Fruit fly (Drosophila melanogaster) whole organism, embryonic: ENCODE results near the gene CG45218.
A peak's percentile ranks its signal among the peaks of the same experiment; 100 is the strongest.

ENCODE experiments used
- Atf-2 ChIP-seq: fragments of 200-800 bp; sonication (Bioruptor generic); optimal IDR thresholded peaks from 2 replicates; lab custom pipeline; 2016; ENCODE audit warnings: missing biosample characterization, missing genetic modification characterization
- B-H2 ChIP-seq: fragments of 200-800 bp; sonication (Bioruptor generic); optimal IDR thresholded peaks from 2 replicates; lab custom pipeline; 2018; ENCODE audit warnings: missing biosample characterization, mild to moderate bottlenecking, missing genetic modification characterization
- CG10431 ChIP-seq: fragments of 200-800 bp; sonication (Bioruptor generic); optimal IDR thresholded peaks from 3 replicates; lab custom pipeline; 2018; ENCODE audit warnings: missing biosample characterization, mild to moderate bottlenecking, missing genetic modification characterization
- CG12744 ChIP-seq: fragments of 200-800 bp; sonication (Bioruptor generic); optimal IDR thresholded peaks from 2 replicates; lab custom pipeline; 2016; ENCODE audit warnings: missing biosample characterization, missing genetic modification characterization
- CG13775 ChIP-seq: fragments of 200-800 bp; sonication (Bioruptor generic); optimal IDR thresholded peaks from 3 replicates; lab custom pipeline; 2017; ENCODE audit warnings: missing biosample characterization, mild to moderate bottlenecking, missing genetic modification characterization
- CG13894 ChIP-seq: fragments of 200-800 bp; sonication (Bioruptor generic); optimal IDR thresholded peaks from 3 replicates; lab custom pipeline; 2018; ENCODE audit warnings: missing biosample characterization, mild to moderate bottlenecking, missing genetic modification characterization, moderate library complexity
- CG17328 ChIP-seq: fragments of 200-800 bp; sonication (Bioruptor generic); IDR thresholded peaks from 2 replicates; pipeline ENCODE4 v1.3.6; 2022; ENCODE audit warnings: missing biosample characterization, missing genetic modification characterization
- CG30403 ChIP-seq: fragments of 200-800 bp; sonication (Bioruptor generic); optimal IDR thresholded peaks from 3 replicates; lab custom pipeline; 2016; ENCODE audit warnings: missing biosample characterization, missing genetic modification characterization
- CG4617 ChIP-seq: fragments of 200-800 bp; sonication (Bioruptor generic); optimal IDR thresholded peaks from 3 replicates; lab custom pipeline; 2016; ENCODE audit warnings: missing biosample characterization, missing genetic modification characterization, borderline replicate concordance
- CG4820 ChIP-seq: fragments of 200-800 bp; sonication (Bioruptor generic); optimal IDR thresholded peaks from 3 replicates; lab custom pipeline; 2016; ENCODE audit warnings: missing biosample characterization, missing genetic modification characterization
- CG6272 ChIP-seq: fragments of 200-800 bp; sonication (Bioruptor generic); IDR thresholded peaks from 2 replicates; pipeline ENCODE4 v1.3.6; 2022; ENCODE audit warnings: missing biosample characterization, missing genetic modification characterization
- CG6689 ChIP-seq: fragments of 200-800 bp; sonication (Bioruptor generic); IDR thresholded peaks from 2 replicates; pipeline ENCODE4 v1.3.6; 2022; ENCODE audit warnings: missing biosample characterization, missing genetic modification characterization
- CG8359 ChIP-seq: fragments of 200-800 bp; sonication (Bioruptor generic); optimal IDR thresholded peaks from 2 replicates; lab custom pipeline; 2017; ENCODE audit warnings: missing biosample characterization, mild to moderate bottlenecking, missing genetic modification characterization, borderline replicate concordance
- CG9215 ChIP-seq: fragments of 200-800 bp; sonication (Bioruptor generic); IDR thresholded peaks from 2 replicates; pipeline ENCODE4 v1.3.6; 2022; ENCODE audit warnings: missing biosample characterization, missing genetic modification characterization
- CG9727 ChIP-seq: fragments of 200-800 bp; sonication (Bioruptor generic); optimal IDR thresholded peaks from 3 replicates; lab custom pipeline; 2017; ENCODE audit warnings: missing biosample characterization, mild to moderate bottlenecking, missing genetic modification characterization
- CG9932 ChIP-seq: fragments of 200-800 bp; sonication (Bioruptor generic); IDR thresholded peaks from 2 replicates; pipeline ENCODE4 v1.3.6; 2022; ENCODE audit warnings: missing biosample characterization, missing genetic modification characterization
- CHES-1-like ChIP-seq: fragments of 200-800 bp; sonication (Bioruptor generic); optimal IDR thresholded peaks from 2 replicates; lab custom pipeline; 2016; ENCODE audit warnings: missing biosample characterization, missing genetic modification characterization
- Gug ChIP-seq: fragments of 200-800 bp; sonication (Bioruptor generic); IDR thresholded peaks from 4 replicates; pipeline ENCODE4 v1.3.6; 2022; ENCODE audit warnings: missing biosample characterization, missing genetic modification characterization
- HLH4C ChIP-seq: fragments of 200-800 bp; sonication (Bioruptor generic); IDR thresholded peaks from 3 replicates; pipeline ENCODE4 v1.3.6; 2022; ENCODE audit warnings: missing biosample characterization, missing genetic modification characterization; ENCODE audit not compliant: partially characterized antibody
- Hsf ChIP-seq: fragments of 200-800 bp; sonication (Bioruptor generic); optimal IDR thresholded peaks from 3 replicates; lab custom pipeline; 2016; ENCODE audit warnings: missing biosample characterization, missing genetic modification characterization
- MBD-R2 ChIP-seq: fragments of 200-800 bp; sonication (Bioruptor generic); IDR thresholded peaks from 2 replicates; pipeline ENCODE4 v1.3.6; 2022; ENCODE audit warnings: missing biosample characterization, missing genetic modification characterization
- Myb ChIP-seq: fragments of 200-800 bp; sonication (Bioruptor generic); optimal IDR thresholded peaks from 2 replicates; lab custom pipeline; 2016; ENCODE audit warnings: missing biosample characterization, missing genetic modification characterization
- Neu2 ChIP-seq: fragments of 200-800 bp; sonication (Bioruptor generic); optimal IDR thresholded peaks from 3 replicates; lab custom pipeline; 2016; ENCODE audit warnings: missing biosample characterization, missing genetic modification characterization, borderline replicate concordance
- Sox100B ChIP-seq: fragments of 200-800 bp; sonication (Bioruptor generic); optimal IDR thresholded peaks from 3 replicates; lab custom pipeline; 2018; ENCODE audit warnings: missing biosample characterization, mild to moderate bottlenecking, missing genetic modification characterization
- Tbp ChIP-seq: fragments of >200 bp; optimal IDR thresholded peaks from 2 replicates; lab custom pipeline; 2018; ENCODE audit warnings: missing biosample characterization, missing genetic modification characterization
- Trl ChIP-seq, 3 experiments: fragments of >200 bp in 2 of 3; fragments of 200-800 bp in 1 of 3; sonication (Bioruptor generic) in 1 of 3; optimal IDR thresholded peaks; 2 replicates in 1 of 3; 3 replicates in 2 of 3; lab custom pipeline; 2016 to 2017; ENCODE audit warnings: missing biosample characterization in 1 of 3, missing genetic modification characterization in 1 of 3
- amos ChIP-seq: fragments of 200-800 bp; sonication (Bioruptor generic); IDR thresholded peaks from 2 replicates; pipeline ENCODE4 v1.3.6; 2022; ENCODE audit warnings: missing biosample characterization, missing genetic modification characterization; ENCODE audit not compliant: partially characterized antibody
- ase ChIP-seq: fragments of 200-800 bp; sonication (Bioruptor generic); IDR thresholded peaks from 3 replicates; pipeline ENCODE4 v1.3.6; 2022; ENCODE audit warnings: missing biosample characterization, missing genetic modification characterization
- chm ChIP-seq: fragments of 200-800 bp; sonication (Bioruptor generic); IDR thresholded peaks from 2 replicates; pipeline ENCODE4 v1.3.6; 2022; ENCODE audit warnings: missing biosample characterization, missing genetic modification characterization
- ci ChIP-seq: fragments of 200-800 bp; sonication (Bioruptor generic); IDR thresholded peaks from 3 replicates; pipeline ENCODE4 v1.3.6; 2022; ENCODE audit warnings: missing biosample characterization, missing genetic modification characterization
- crol ChIP-seq: fragments of 200-800 bp; sonication (Bioruptor generic); IDR thresholded peaks from 2 replicates; pipeline ENCODE4 v1.3.6; 2022; ENCODE audit warnings: missing biosample characterization, missing genetic modification characterization
- crp ChIP-seq, 2 experiments: fragments of 200-800 bp; sonication (Bioruptor generic); optimal IDR thresholded peaks; 2 replicates in 1 of 2; 3 replicates in 1 of 2; lab custom pipeline; 2017; ENCODE audit warnings: missing biosample characterization in 2 of 2, missing genetic modification characterization in 2 of 2, mild to moderate bottlenecking in 1 of 2, moderate library complexity in 1 of 2
- dm ChIP-seq: fragments of 200-800 bp; sonication (Bioruptor generic); optimal IDR thresholded peaks from 3 replicates; lab custom pipeline; 2016; ENCODE audit warnings: missing biosample characterization, missing genetic modification characterization
- ewg ChIP-seq: fragments of 200-800 bp; sonication (Bioruptor generic); optimal IDR thresholded peaks from 3 replicates; lab custom pipeline; 2017; ENCODE audit warnings: mild to moderate bottlenecking, missing biosample characterization, missing genetic modification reagents, missing genetic modification characterization
- eyg ChIP-seq: fragments of 200-800 bp; sonication (Bioruptor generic); optimal IDR thresholded peaks from 3 replicates; lab custom pipeline; 2016; ENCODE audit warnings: missing biosample characterization, missing genetic modification characterization
- fu2 ChIP-seq: fragments of 200-800 bp; sonication (Bioruptor generic); optimal IDR thresholded peaks from 2 replicates; lab custom pipeline; 2016; ENCODE audit warnings: missing biosample characterization, missing genetic modification characterization
- gro ChIP-seq: fragments of 200-800 bp; sonication (Bioruptor generic); optimal IDR thresholded peaks from 2 replicates; lab custom pipeline; 2016; ENCODE audit warnings: missing biosample characterization, missing genetic modification characterization
- hth ChIP-seq: fragments of >200 bp; optimal IDR thresholded peaks from 2 replicates; lab custom pipeline; 2017; ENCODE audit warnings: inconsistent platforms
- inv ChIP-seq: fragments of 200-800 bp; sonication (Bioruptor generic); IDR thresholded peaks from 2 replicates; pipeline ENCODE4 v1.3.6; 2022; ENCODE audit warnings: missing biosample characterization, missing genetic modification characterization; ENCODE audit not compliant: partially characterized antibody
- lmd ChIP-seq: fragments of 200-800 bp; sonication (Bioruptor generic); IDR thresholded peaks from 2 replicates; pipeline ENCODE4 v1.3.6; 2022; ENCODE audit warnings: missing biosample characterization, missing genetic modification characterization
- nmo ChIP-seq: fragments of 200-800 bp; sonication (Bioruptor generic); optimal IDR thresholded peaks from 2 replicates; lab custom pipeline; 2018; ENCODE audit warnings: missing biosample characterization, mild to moderate bottlenecking, missing genetic modification characterization, moderate library complexity
- sim ChIP-seq: fragments of 200-800 bp; sonication (Bioruptor generic); IDR thresholded peaks from 2 replicates; pipeline ENCODE4 v1.3.6; 2022; ENCODE audit warnings: missing biosample characterization, missing genetic modification characterization
- stwl ChIP-seq: fragments of 200-800 bp; sonication (Bioruptor generic); optimal IDR thresholded peaks from 3 replicates; lab custom pipeline; 2018; ENCODE audit warnings: missing biosample characterization, mild to moderate bottlenecking, missing genetic modification characterization, moderate library complexity
- sug ChIP-seq: fragments of 200-800 bp; optimal IDR thresholded peaks from 2 replicates; lab custom pipeline; 2019; ENCODE audit warnings: missing biosample characterization, mild to moderate bottlenecking, missing genetic modification characterization, moderate library complexity
- tll ChIP-seq, 2 experiments: fragments of 200-800 bp in 1 of 2; fragments of >200 bp in 1 of 2; sonication (Bioruptor generic) in 1 of 2; optimal IDR thresholded peaks; 2 replicates each; lab custom pipeline; 2017 to 2019; ENCODE audit warnings: missing biosample characterization in 2 of 2, missing genetic modification characterization in 2 of 2, mild to moderate bottlenecking in 1 of 2, moderate library complexity in 1 of 2
- twi ChIP-seq: fragments of 200-800 bp; optimal IDR thresholded peaks from 2 replicates; lab custom pipeline; 2019; ENCODE audit warnings: missing biosample characterization, mild to moderate bottlenecking, missing genetic modification characterization, moderate library complexity
- z ChIP-seq: fragments of 200-800 bp; sonication (Bioruptor generic); IDR thresholded peaks from 3 replicates; pipeline ENCODE4 v1.3.6; 2022; ENCODE audit warnings: missing biosample characterization, missing genetic modification characterization
- zen2 ChIP-seq: fragments of 200-800 bp; sonication (Bioruptor generic); IDR thresholded peaks from 3 replicates; pipeline ENCODE4 v1.3.6; 2022; ENCODE audit warnings: missing biosample characterization, missing genetic modification characterization; ENCODE audit not compliant: partially characterized antibody

CG45218 gene

dm6 chr3R:15262710-15263672, 27.6 kb downstream of the CG45218 start, which contains the start of the genes eIF2gamma and Set (continued):
- TF ChIP-seq CG17328 (GFP tag; lab: Robert Waterston, UW) (peak; percentile 4; the same call in 1 of the 2 replicates), fu2 (GFP tag; lab: Kevin White, UChicago) (peak; percentile 33), sug (tag; lab: Kevin White, UChicago) (no peak), Tbp (GFP tag; lab: Kevin White, UChicago) (peak; percentile 17), CG6689 (GFP tag; lab: Robert Waterston, UW) (no peak), eyg (GFP tag; lab: Kevin White, UChicago) (peak; percentile 19), lmd (GFP tag; lab: Robert Waterston, UW) (peak; percentile 16; the same call in 1 of the 2 replicates), HLH4C (peak; percentile 98), CG4820 (GFP tag; lab: Kevin White, UChicago) (no peak), crol (peak; percentile 61), Sox100B (GFP tag; lab: Kevin White, UChicago) (no peak), Atf-2 (peak; percentile 11), zen2 (GFP tag; lab: Robert Waterston, UW) (peak; percentile 98), CG12744 (GFP tag; lab: Kevin White, UChicago) (no peak), CHES-1-like (GFP tag; lab: Kevin White, UChicago) (peak; percentile 43), CG30403 (peak; percentile 22), tll (GFP tag; optimal IDR thresholded peaks at IDR 0.05; lab: Kevin White, UChicago) (no peak), sim (GFP tag; lab: Robert Waterston, UW) (no peak), ewg (GFP tag; lab: Kevin White, UChicago) (no peak), inv (GFP tag; lab: Robert Waterston, UW) (peak; percentile 96), z (GFP tag; lab: Robert Waterston, UW) (no peak), Gug (GFP tag; lab: Robert Waterston, UW) (peak; percentile 58; the same call in 1 of the 4 replicates), chm (peak; percentile 78), gro (GFP tag; lab: Kevin White, UChicago) (peak; percentile 60), CG13894 (no peak), ci (GFP tag; lab: Robert Waterston, UW) (0 out of 3 replicates have a peak, but pooled peaks have one; percentile 55), crp (GFP tag; optimal IDR thresholded peaks at IDR 0.05; lab: Kevin White, UChicago) (peak in 1 of 2 experiments; percentile 35), hth (lab: Kevin White, UChicago) (no peak), amos (GFP tag; lab: Robert Waterston, UW) (peak; percentile 99), Neu2 (GFP tag; lab: Kevin White, UChicago) (no peak), Myb (GFP tag; lab: Kevin White, UChicago) (peak; percentile 59), CG4617 (GFP tag; lab: Kevin White, UChicago) (peak; percentile 57), Hsf (peak; percentile 19), ase (GFP tag; lab: Robert Waterston, UW) (peak; percentile 18; the same call in 1 of the 3 replicates), dm (GFP tag; lab: Kevin White, UChicago) (peak; percentile 86), CG10431 (GFP tag; lab: Kevin White, UChicago) (peak; percentile 15), B-H2 (GFP tag; lab: Kevin White, UChicago) (peak; percentile 74), CG9215 (no peak), MBD-R2 (GFP tag; lab: Robert Waterston, UW) (peak; percentile 88), nmo (GFP tag; lab: Kevin White, UChicago) (peak; percentile 54), CG6272 (no peak), Trl (optimal IDR thresholded peaks at IDR 0.05; lab: Kevin White, UChicago) (no peak), Trl (GFP tag; optimal IDR thresholded peaks at IDR 0.05; lab: Kevin White, UChicago) (peak; percentile 40), CG9727 (GFP tag; lab: Kevin White, UChicago) (no peak), CG13775 (GFP tag; lab: Kevin White, UChicago) (peak; percentile 11), stwl (tag; lab: Kevin White, UChicago) (peak; percentile 78), CG8359 (GFP tag; lab: Kevin White, UChicago) (no peak), CG9932 (GFP tag; lab: Robert Waterston, UW) (peak; percentile 87), twi (tag; lab: Kevin White, UChicago) (peak; percentile 53)
